Worm (Caenorhabditis elegans) whole organism, midembryonic: ENCODE measurements around the gene tkr-3.
"Not testable (repeated sequence)": the region's sequence is repeated elsewhere in the genome, so short reads cannot be mapped to it uniquely, and the experiment has no call there.

Experiments
- T22C8.4 ChIP-seq: fragments of 200-800 bp; sonication (Bioruptor generic); IDR thresholded peaks from 2 replicates; pipeline ENCODE4 v1.3.6; 2022; ENCODE audit warnings: missing genetic modification characterization, missing compliant biosample characterization
- cog-1 ChIP-seq: sonication (generic microtip); optimal IDR thresholded peaks from 2 replicates; lab custom pipeline; 2016; ENCODE audit warnings: missing genetic modification characterization, missing compliant biosample characterization
- flt-1 ChIP-seq: fragments of 200-800 bp; sonication (Bioruptor generic); IDR thresholded peaks from 2 replicates; pipeline ENCODE4 v1.3.6; 2022; ENCODE audit warnings: missing genetic modification characterization, missing compliant biosample characterization
- klf-2 ChIP-seq: fragments of 200-800 bp; sonication (Bioruptor generic); conservative IDR thresholded peaks from 2 replicates; pipeline ENCODE4 v1.3.6; 2022; ENCODE audit warnings: missing genetic modification reagents, missing genetic modification characterization, missing compliant biosample characterization
- med-1 ChIP-seq: sonication (generic microtip); optimal IDR thresholded peaks from 2 replicates; lab custom pipeline; 2017; ENCODE audit warnings: missing genetic modification characterization, mild to moderate bottlenecking, missing compliant biosample characterization, antibody characterized with exemption, missing genetic modification reagents; ENCODE audit not compliant: insufficient read depth
- ref-1 ChIP-seq: fragments of 200-800 bp; sonication (Bioruptor generic); conservative IDR thresholded peaks from 2 replicates; pipeline ENCODE4 v1.3.6; 2022; ENCODE audit warnings: missing genetic modification reagents, missing genetic modification characterization, missing compliant biosample characterization
- tab-1 ChIP-seq: fragments of 200-800 bp; sonication (Bioruptor generic); IDR thresholded peaks from 2 replicates; pipeline ENCODE4 v1.3.6; 2022; ENCODE audit warnings: missing genetic modification characterization, missing compliant biosample characterization
- ztf-23 ChIP-seq: fragments of 200-800 bp; sonication (Bioruptor generic); IDR thresholded peaks from 2 replicates; pipeline ENCODE4 v1.3.6; 2022; ENCODE audit warnings: missing genetic modification reagents, missing genetic modification characterization, missing compliant biosample characterization
- ztf-29 ChIP-seq: fragments of 200-800 bp; sonication (Bioruptor generic); IDR thresholded peaks from 2 replicates; pipeline ENCODE4 v1.3.6; 2022; ENCODE audit warnings: missing genetic modification reagents, missing genetic modification characterization, missing compliant biosample characterization

Gene tkr-3

ce11 chrIV:5121995-5122394, at the start of gene tkr-3:
Gene tkr-3, minus strand, starts transcription at chrIV:5122095.
- TF ChIP-seq tab-1 (no peak), klf-2 (GFP tag; lab: Robert Waterston, UW) (no peak), med-1 (GFP tag; lab: Kevin White, UChicago) (no peak), cog-1 (tag; lab: Kevin White, UChicago) (no peak), T22C8.4 (GFP tag; lab: Robert Waterston, UW) (no peak), flt-1 (GFP tag; lab: Robert Waterston, UW) (no peak), ztf-29 (GFP tag; lab: Robert Waterston, UW) (no peak), ref-1 (no peak), ztf-23 (GFP tag; lab: Robert Waterston, UW) (no peak)

- TF ChIP-seq flt-1 (GFP tag; lab: Robert Waterston, UW) = no peak
- TF ChIP-seq cog-1 (tag; lab: Kevin White, UChicago) = peak; percentile 48
Observed at ce11 chrIV:5169335-5169734, 47.4 kb upstream of the tkr-3 start.

- TF ChIP-seq ref-1 (no peak), med-1 (GFP tag; lab: Kevin White, UChicago) (no peak), ztf-29 (GFP tag; lab: Robert Waterston, UW) (no peak), tab-1 (no peak), flt-1 (GFP tag; lab: Robert Waterston, UW) (no peak), ztf-23 (GFP tag; lab: Robert Waterston, UW) (no peak), T22C8.4 (GFP tag; lab: Robert Waterston, UW) (no peak), klf-2 (GFP tag; lab: Robert Waterston, UW) (no peak), cog-1 (tag; lab: Kevin White, UChicago) (no peak)
Observed at ce11 chrIV:5166030-5166429, 44.1 kb upstream of the tkr-3 start, which contains the start of gene ptp-5.1. Gene ptp-5.1, plus strand, starts transcription at chrIV:5166330.

- TF ChIP-seq klf-2, ztf-29, T22C8.4 (GFP tag; lab: Robert Waterston, UW): not testable (repeated sequence)
Observed at ce11 chrIV:5165626-5166025, 43.7 kb upstream of the tkr-3 start, which contains the start of gene nspd-6. Gene nspd-6, minus strand, starts transcription at chrIV:5165726.

- not testable (repeated sequence) for TF ChIP-seq klf-2 (GFP tag; lab: Robert Waterston, UW); ztf-29 (GFP tag; lab: Robert Waterston, UW); tab-1
Observed at ce11 chrIV:5162941-5163340, 41.0 kb upstream of the tkr-3 start, which contains the start of the genes nspd-3 and C24D10.2. Gene nspd-3, minus strand, starts transcription at chrIV:5163041. Gene C24D10.2, plus strand, starts transcription at chrIV:5163339.

ce11 chrIV:5160171-5160570, 38.3 kb upstream of the tkr-3 start, which contains the start of the genes C24D10.6 and C24D10.4:
Gene C24D10.6, minus strand, starts transcription at chrIV:5160248.
Gene C24D10.4, plus strand, starts transcription at chrIV:5160522.
- TF ChIP-seq tab-1 (no peak), flt-1 (GFP tag; lab: Robert Waterston, UW) (no peak)

ce11 chrIV:5157226-5157625, 35.3 kb upstream of the tkr-3 start, which contains the start of gene C24D10.49:
Gene C24D10.49, minus strand, starts transcription at chrIV:5157326.
- TF ChIP-seq cog-1 (tag; lab: Kevin White, UChicago) (no peak), ztf-29 (GFP tag; lab: Robert Waterston, UW) (no peak), ztf-23 (GFP tag; lab: Robert Waterston, UW) (no peak), tab-1 (no peak), med-1 (GFP tag; lab: Kevin White, UChicago) (no peak), ref-1 (no peak), klf-2 (GFP tag; lab: Robert Waterston, UW) (no peak)

- no peak for TF ChIP-seq ztf-29 (GFP tag; lab: Robert Waterston, UW)
- TF ChIP-seq ztf-23 (GFP tag; lab: Robert Waterston, UW) = no peak
- no peak for TF ChIP-seq med-1 (GFP tag; lab: Kevin White, UChicago)
- TF ChIP-seq ref-1 = no peak
- no peak for TF ChIP-seq flt-1 (GFP tag; lab: Robert Waterston, UW)
- TF ChIP-seq cog-1 (tag; lab: Kevin White, UChicago) = no peak
- TF ChIP-seq tab-1 = no peak
- TF ChIP-seq klf-2 (GFP tag; lab: Robert Waterston, UW) = no peak
Observed at ce11 chrIV:5152391-5152790, 30.5 kb upstream of the tkr-3 start, which contains the start of gene soc-2. Gene soc-2, minus strand, starts transcription at chrIV:5152491.

ce11 chrIV:5149793-5150192, 27.9 kb upstream of the tkr-3 start, which contains the start of gene C24D10.5:
Gene C24D10.5, plus strand, starts transcription at chrIV:5150093.
- no peak for TF ChIP-seq med-1 (GFP tag; lab: Kevin White, UChicago)
- no peak for TF ChIP-seq klf-2 (GFP tag; lab: Robert Waterston, UW)
- no peak for TF ChIP-seq flt-1 (GFP tag; lab: Robert Waterston, UW)
- TF ChIP-seq cog-1 (tag; lab: Kevin White, UChicago) = no peak
- no peak for TF ChIP-seq ref-1
- TF ChIP-seq ztf-29 (GFP tag; lab: Robert Waterston, UW) = no peak
- TF ChIP-seq ztf-23 (GFP tag; lab: Robert Waterston, UW) = no peak
- TF ChIP-seq T22C8.4 (GFP tag; lab: Robert Waterston, UW) = no peak
- TF ChIP-seq tab-1 = no peak

ce11 chrIV:5139972-5140371, 18.1 kb upstream of the tkr-3 start:
- no peak for TF ChIP-seq med-1 (GFP tag; lab: Kevin White, UChicago)
- no peak for TF ChIP-seq ztf-29 (GFP tag; lab: Robert Waterston, UW)
- no peak for TF ChIP-seq tab-1
- no peak for TF ChIP-seq cog-1 (tag; lab: Kevin White, UChicago)
